Worm (Caenorhabditis elegans): Measurements from ENCODE around the gene nep-13.

DNA sequence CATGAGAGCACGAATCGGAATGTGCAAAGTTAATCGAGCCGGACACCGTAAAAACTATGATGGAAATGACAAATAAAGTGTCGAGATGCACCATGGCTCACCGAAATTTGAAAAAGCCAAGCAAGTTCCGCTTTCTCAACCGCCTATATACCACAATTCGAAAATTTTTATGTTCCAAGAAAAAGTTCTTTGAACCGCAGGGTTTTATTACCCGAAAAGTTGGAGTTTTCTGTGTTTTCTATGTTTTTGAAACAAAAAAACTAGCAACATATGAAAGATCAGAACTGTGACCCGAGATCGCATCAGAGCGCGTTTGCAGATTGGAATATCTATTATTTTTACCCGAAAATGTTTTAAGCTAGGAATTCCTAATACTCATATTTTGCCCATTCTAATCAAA, 44.7 kb downstream of the nep-13 start, which contains the start of gene Y46D2A.3:
- TF ChIP-seq mbf-1 (tag; optimal IDR thresholded peaks at IDR 0.05), result no peak
- TF ChIP-seq aly-2 (tag; optimal IDR thresholded peaks at IDR 0.05), result no peak
- TF ChIP-seq egl-27 (tag; optimal IDR thresholded peaks at IDR 0.05), result no peak

Measured in whole organism, L2 larva.